Fruit fly (Drosophila melanogaster): Measurements from ENCODE around the gene CG5793.
A peak's percentile ranks its signal among the peaks of the same experiment; 100 is the strongest.

DNA sequence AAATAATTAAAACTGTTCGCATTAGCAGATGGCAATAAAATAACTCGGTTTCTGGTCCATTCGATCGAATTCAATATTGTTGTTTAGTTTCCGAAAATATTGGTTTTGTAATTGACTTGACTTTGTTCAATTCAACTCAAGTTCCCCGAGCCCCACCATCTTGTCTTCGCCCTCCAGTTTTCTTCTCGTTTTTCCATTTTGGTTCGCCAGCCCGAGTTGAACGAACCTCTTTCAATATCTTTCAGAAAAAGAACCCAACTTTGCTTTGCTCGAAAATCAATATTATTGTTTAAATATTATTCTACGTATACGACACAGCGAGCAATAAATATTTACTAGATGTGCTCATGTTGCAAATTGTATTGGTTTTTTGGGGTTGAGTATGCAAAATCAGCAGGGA lies 31.3 kb downstream of the CG5793 start:
- no peak for TF ChIP-seq OdsH (GFP tag; optimal IDR thresholded peaks at IDR 0.05)
- no peak for TF ChIP-seq Sox15 (GFP tag; optimal IDR thresholded peaks at IDR 0.05)
- no peak for TF ChIP-seq CG15336 (GFP tag; IDR thresholded peaks at IDR 0.05)
- peak; percentile 68 for TF ChIP-seq fkh (GFP tag; optimal IDR thresholded peaks at IDR 0.05)
- no peak for TF ChIP-seq Smox (GFP tag; optimal IDR thresholded peaks at IDR 0.05)

All from whole organism, prepupa.